Worm (Caenorhabditis elegans): Measurements from ENCODE around the gene W01H2.2.

The W01H2.2 gene

ce11 chrX:4190537-4191144 lies 27.6 kb downstream of the W01H2.2 start, which contains the start of gene vha-12:
Gene vha-12, plus strand, starts transcription at chrX:4191094.
- TF ChIP-seq K12H6.12 (tag; optimal IDR thresholded peaks at IDR 0.05) (peak; percentile 69), lin-35 (GFP tag; optimal IDR thresholded peaks at IDR 0.05) (peak in 1 of 3 experiments; percentile 75), lin-40 (tag; optimal IDR thresholded peaks at IDR 0.05) (peak; percentile 88), ztf-18 (tag; optimal IDR thresholded peaks at IDR 0.05) (peak; percentile 26), attf-5 (GFP tag; optimal IDR thresholded peaks at IDR 0.05) (peak; percentile 84), chd-7 (tag; optimal IDR thresholded peaks at IDR 0.05) (peak; percentile 73), ztf-26 (tag; optimal IDR thresholded peaks at IDR 0.05) (peak; percentile 77), akir-1 (GFP tag; optimal IDR thresholded peaks at IDR 0.05) (peak; percentile 55), attf-6 (GFP tag; IDR thresholded peaks at IDR 0.05) (no peak), efl-1 (GFP tag; optimal IDR thresholded peaks at IDR 0.05) (peak; percentile 16), pbrm-1 (GFP tag; IDR thresholded peaks at IDR 0.05) (peak; percentile 76), tbp1 (GFP tag; optimal IDR thresholded peaks at IDR 0.05) (peak; percentile 46), F23B12.7 (tag; optimal IDR thresholded peaks at IDR 0.05; ENCODE audit: insufficient read depth) (peak; percentile 50), zfh-2 (GFP tag; conservative IDR thresholded peaks at IDR 0.05) (peak; percentile 93), lir-1 (GFP tag; conservative IDR thresholded peaks at IDR 0.05) (peak; percentile 53; the same call in 1 of the 2 replicates), F57A8.1 (GFP tag; optimal IDR thresholded peaks at IDR 0.05) (peak; percentile 28), F52B5.7 (tag; optimal IDR thresholded peaks at IDR 0.05) (no peak), T26A5.8 (tag; optimal IDR thresholded peaks at IDR 0.05) (no peak), snpc-4 (GFP tag; optimal IDR thresholded peaks at IDR 0.05) (no peak), snpc-4 (tag; optimal IDR thresholded peaks at IDR 0.05) (peak in 1 of 4 experiments; percentile 54), mcd-1 (GFP tag; IDR thresholded peaks at IDR 0.05) (peak; percentile 78), lin-54 (GFP tag; optimal IDR thresholded peaks at IDR 0.05) (no peak), nhr-80 (tag; optimal IDR thresholded peaks at IDR 0.05) (peak; percentile 96), ZK185.1 (tag; optimal IDR thresholded peaks at IDR 0.05; ENCODE audit: poor library complexity, severe bottlenecking) (peak; percentile 61), tlf-1 (GFP tag; optimal IDR thresholded peaks at IDR 0.05) (peak; percentile 35), ekl-4 (GFP tag; IDR thresholded peaks at IDR 0.05) (peak; percentile 91), snpc-3.4 (tag; optimal IDR thresholded peaks at IDR 0.05) (no peak), B0336.3 (GFP tag; IDR thresholded peaks at IDR 0.05) (peak; percentile 66; the same call in 1 of the 2 replicates), C06A6.2 (GFP tag; conservative IDR thresholded peaks at IDR 0.05) (peak; percentile 80), gei-17 (GFP tag; optimal IDR thresholded peaks at IDR 0.05) (peak; percentile 64), lin-26 (GFP tag; IDR thresholded peaks at IDR 0.05) (0 out of 2 replicates have a peak, but pooled peaks have one; percentile 57), K11D2.4 (GFP tag; IDR thresholded peaks at IDR 0.05) (peak; percentile 83), F33H1.4 (GFP tag; IDR thresholded peaks at IDR 0.05) (peak; percentile 85), Y67H2A.10 (GFP tag; conservative IDR thresholded peaks at IDR 0.05) (peak; percentile 80), ceh-27 (GFP tag; optimal IDR thresholded peaks at IDR 0.05) (peak; percentile 89), athp-1 (tag; optimal IDR thresholded peaks at IDR 0.05) (peak; percentile 35), hmg-1.2 (GFP tag; IDR thresholded peaks at IDR 0.05) (peak; percentile 94), atf-7 (tag; optimal IDR thresholded peaks at IDR 0.05) (peak; percentile 63), ccch-3 (GFP tag; optimal IDR thresholded peaks at IDR 0.05) (no peak), egl-44 (GFP tag; IDR thresholded peaks at IDR 0.05) (no peak), fkh-3 (tag; optimal IDR thresholded peaks at IDR 0.05) (no peak), let-607 (tag; optimal IDR thresholded peaks at IDR 0.05) (peak; percentile 82), hmg-20 (GFP tag; IDR thresholded peaks at IDR 0.05) (peak; percentile 57; the same call in 1 of the 2 replicates), nfyb-1 (GFP tag; IDR thresholded peaks at IDR 0.05) (peak; percentile 84), dox-1 (GFP tag; IDR thresholded peaks at IDR 0.05) (peak; percentile 88), egrh-3 (GFP tag; IDR thresholded peaks at IDR 0.05) (0 out of 2 replicates have a peak, but pooled peaks have one; percentile 13), repo-1 (tag; optimal IDR thresholded peaks at IDR 0.05) (peak; percentile 70)
